Worm (Caenorhabditis elegans) whole organism, early embryonic: ENCODE results near the gene riok-3.

ENCODE experiments used
- B0310.2 ChIP-seq: sonication (generic microtip); optimal IDR thresholded peaks from 2 replicates; lab custom pipeline; 2016; ENCODE audit warnings: mild to moderate bottlenecking, missing genetic modification characterization, missing compliant biosample characterization
- F13C5.2 ChIP-seq: sonication (generic microtip); optimal IDR thresholded peaks from 2 replicates; lab custom pipeline; 2017; ENCODE audit warnings: mild to moderate bottlenecking, missing genetic modification characterization, inconsistent platforms, missing compliant biosample characterization
- aly-1 ChIP-seq: sonication (generic microtip); optimal IDR thresholded peaks from 2 replicates; lab custom pipeline; 2016; ENCODE audit warnings: missing genetic modification characterization, missing compliant biosample characterization
- ama-1 ChIP-seq: fragments of 150-350 bp; optimal IDR thresholded peaks from 2 replicates; lab custom pipeline; 2014
- ceh-13 ChIP-seq: fragments of 200-800 bp; sonication (Bioruptor generic); optimal IDR thresholded peaks from 2 replicates; lab custom pipeline; 2018; ENCODE audit warnings: mild to moderate bottlenecking, missing genetic modification characterization, missing compliant biosample characterization
- ceh-36 ChIP-seq: sonication (generic microtip); optimal IDR thresholded peaks from 2 replicates; lab custom pipeline; 2016; ENCODE audit warnings: missing genetic modification characterization, inconsistent platforms, missing compliant biosample characterization
- ets-7 ChIP-seq: sonication (generic microtip); optimal IDR thresholded peaks from 2 replicates; lab custom pipeline; 2016; ENCODE audit warnings: missing genotype, missing genetic modification characterization, missing compliant biosample characterization
- flt-1 ChIP-seq: fragments of 200-800 bp; sonication (Bioruptor generic); IDR thresholded peaks from 2 replicates; pipeline ENCODE4 v1.3.6; 2022; ENCODE audit warnings: missing genetic modification characterization, missing compliant biosample characterization
- hmbx-1 ChIP-seq: sonication (generic microtip); optimal IDR thresholded peaks from 2 replicates; lab custom pipeline; 2016; ENCODE audit warnings: mild to moderate bottlenecking, missing genetic modification characterization, missing compliant biosample characterization
- hmg-4 ChIP-seq: fragments of 200-800 bp; sonication (Bioruptor generic); optimal IDR thresholded peaks from 2 replicates; lab custom pipeline; 2018; ENCODE audit warnings: mild to moderate bottlenecking, missing genetic modification characterization, missing compliant biosample characterization
- hnd-1 ChIP-seq: sonication (generic microtip); optimal IDR thresholded peaks from 2 replicates; lab custom pipeline; 2016; ENCODE audit warnings: missing genetic modification characterization, missing compliant biosample characterization
- pes-1 ChIP-seq: fragments of 200-800 bp; sonication (Bioruptor generic); IDR thresholded peaks from 2 replicates; pipeline ENCODE4 v1.3.6; 2022; ENCODE audit warnings: missing genetic modification reagents, missing genetic modification characterization, missing compliant biosample characterization
- scrt-1 ChIP-seq: fragments of 200-800 bp; sonication (Bioruptor generic); IDR thresholded peaks from 2 replicates; pipeline ENCODE4 v1.3.6; 2022; ENCODE audit warnings: missing genetic modification characterization, missing compliant biosample characterization
- sea-1 ChIP-seq: fragments of 200-800 bp; sonication (Bioruptor generic); conservative IDR thresholded peaks from 2 replicates; pipeline ENCODE4 v1.3.6; 2022; ENCODE audit warnings: missing genetic modification characterization, missing compliant biosample characterization
- tbx-11 ChIP-seq: fragments of 200-800 bp; sonication (Bioruptor generic); IDR thresholded peaks from 2 replicates; pipeline ENCODE4 v1.3.6; 2022; ENCODE audit warnings: missing genetic modification characterization, missing compliant biosample characterization
- tbx-37 ChIP-seq: fragments of 200-800 bp; sonication (Bioruptor generic); conservative IDR thresholded peaks from 2 replicates; pipeline ENCODE4 v1.3.6; 2022; ENCODE audit warnings: missing genetic modification reagents, missing genetic modification characterization, missing compliant biosample characterization
- tra-4 ChIP-seq: sonication (generic microtip); optimal IDR thresholded peaks from 2 replicates; lab custom pipeline; 2017; ENCODE audit warnings: missing genetic modification characterization, missing compliant biosample characterization

The riok-3 gene

DNA sequence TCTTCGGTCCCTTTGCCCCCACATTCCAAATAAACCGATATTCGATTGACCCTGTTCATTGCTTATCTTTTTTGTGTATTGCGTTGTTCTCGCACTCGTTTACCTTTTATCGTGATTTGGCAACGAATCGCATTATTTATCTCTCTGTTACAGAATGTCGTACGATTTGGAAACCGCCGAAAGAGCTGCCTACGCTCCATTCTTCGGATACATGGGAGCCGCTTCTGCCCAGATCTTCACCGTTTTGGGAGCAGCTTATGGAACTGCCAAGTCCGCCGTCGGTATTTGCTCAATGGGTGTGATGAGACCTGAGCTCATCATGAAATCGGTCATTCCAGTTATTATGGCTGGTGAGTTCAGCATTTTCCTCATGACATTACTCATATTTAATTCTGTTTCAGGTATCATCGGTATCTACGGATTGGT, 22.8 kb downstream of the riok-3 start, which contains the start of gene vha-2:
Gene vha-2, plus strand, starts transcription at position 154 of the 426 bp plus-strand sequence.
- TF ChIP-seq ama-1 (lab: Kevin White, UChicago) (peak; percentile 27), tra-4 (tag; lab: Kevin White, UChicago) (no peak)

DNA sequence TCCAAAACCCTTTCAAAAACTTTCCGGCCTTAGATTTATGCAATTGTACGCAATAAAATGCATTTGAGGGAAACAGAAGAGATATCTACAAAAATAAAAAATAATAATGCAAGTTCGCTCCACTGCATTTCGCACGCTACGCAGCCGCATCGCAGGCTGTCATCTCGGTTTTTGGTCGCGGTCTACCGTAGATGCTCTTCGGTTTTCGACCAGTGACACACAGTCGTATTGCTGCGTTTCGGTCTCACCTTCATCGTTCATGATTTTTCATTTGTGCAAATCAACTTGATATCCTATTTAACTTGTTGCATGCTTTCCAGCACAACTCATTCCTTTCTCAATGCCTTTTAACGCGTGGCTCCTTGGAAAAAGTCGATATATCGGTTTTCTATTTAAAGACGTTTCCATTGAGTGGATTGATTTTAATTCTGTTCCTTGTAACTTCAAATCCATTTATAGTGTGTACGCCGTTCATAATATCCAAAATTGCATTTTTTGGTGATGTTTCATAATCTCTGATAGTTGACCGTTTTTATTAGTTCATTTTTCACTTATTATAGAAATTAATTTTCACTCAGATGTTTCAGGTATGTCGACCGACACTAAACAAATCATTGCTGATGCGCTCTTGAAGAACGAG, 24.0 kb downstream of the riok-3 start, which contains the start of gene vha-1:
Gene vha-1, plus strand, starts transcription at position 590 of the 640 bp plus-strand sequence.
- no peak for TF ChIP-seq tbx-11 (GFP tag; lab: Robert Waterston, UW)
- no peak for TF ChIP-seq ets-7 (tag; lab: Kevin White, UChicago)
- TF ChIP-seq sea-1 (GFP tag; lab: Robert Waterston, UW) = 0 out of 2 replicates have a peak, but pooled peaks have one; percentile 58
- TF ChIP-seq F13C5.2 = peak; percentile 54
- no peak for TF ChIP-seq ceh-36
- 0 out of 2 replicates have a peak, but pooled peaks have one; percentile 31 for TF ChIP-seq pes-1

ce11 chrIII:9780254-9780653, 24.6 kb downstream of the riok-3 start, which contains the start of gene sqv-3:
sqv-3 (minus strand) TSS chrIII:9780354.
- TF ChIP-seq flt-1 (GFP tag; lab: Robert Waterston, UW) = no peak

- TF ChIP-seq F13C5.2 = no peak
- no peak for TF ChIP-seq tbx-37
- no peak for TF ChIP-seq scrt-1 (GFP tag; lab: Robert Waterston, UW)
- TF ChIP-seq hnd-1 = no peak
- TF ChIP-seq tbx-11 (GFP tag; lab: Robert Waterston, UW) = no peak
- TF ChIP-seq ama-1 (lab: Kevin White, UChicago) = no peak
- TF ChIP-seq aly-1 = no peak
- TF ChIP-seq ceh-36 = no peak
- TF ChIP-seq hmg-4 = no peak
- TF ChIP-seq pes-1 = no peak
- no peak for TF ChIP-seq ets-7 (tag; lab: Kevin White, UChicago)
- TF ChIP-seq hmbx-1 (tag; lab: Kevin White, UChicago) = no peak
- no peak for TF ChIP-seq tra-4 (tag; lab: Kevin White, UChicago)
- no peak for TF ChIP-seq flt-1 (GFP tag; lab: Robert Waterston, UW)
- TF ChIP-seq sea-1 (GFP tag; lab: Robert Waterston, UW) = no peak
- TF ChIP-seq ceh-13 (GFP tag; lab: Kevin White, UChicago) = no peak
- no peak for TF ChIP-seq B0310.2 (tag; lab: Kevin White, UChicago)
These were observed 25.7 kb downstream of the riok-3 start for ce11 chrIII:9779080-9779479.

- TF ChIP-seq tra-4 (tag; lab: Kevin White, UChicago) (no peak), aly-1 (no peak), scrt-1 (GFP tag; lab: Robert Waterston, UW) (no peak), B0310.2 (tag; lab: Kevin White, UChicago) (no peak), hmg-4 (no peak), ceh-13 (GFP tag; lab: Kevin White, UChicago) (no peak), hmbx-1 (tag; lab: Kevin White, UChicago) (no peak), tbx-11 (GFP tag; lab: Robert Waterston, UW) (no peak), ets-7 (tag; lab: Kevin White, UChicago) (no peak), tbx-37 (no peak), pes-1 (no peak), ama-1 (lab: Kevin White, UChicago) (no peak), flt-1 (GFP tag; lab: Robert Waterston, UW) (no peak), sea-1 (GFP tag; lab: Robert Waterston, UW) (no peak), ceh-36 (no peak), F13C5.2 (no peak), hnd-1 (no peak)
These were observed 28.5 kb downstream of the riok-3 start, which contains the start of gene usp-46 for ce11 chrIII:9776323-9776722. usp-46 (plus strand) TSS chrIII:9776623.

- no peak for TF ChIP-seq hmg-4
These were observed 28.9 kb downstream of the riok-3 start for ce11 chrIII:9775916-9776315.

- TF ChIP-seq pes-1 (no peak), tra-4 (tag; lab: Kevin White, UChicago) (no peak), hnd-1 (no peak), ets-7 (tag; lab: Kevin White, UChicago) (no peak), sea-1 (GFP tag; lab: Robert Waterston, UW) (no peak), aly-1 (no peak)
These were observed 32.4 kb downstream of the riok-3 start for ce11 chrIII:9772394-9772793.

- TF ChIP-seq ama-1 (lab: Kevin White, UChicago) = peak; percentile 68
- no peak for TF ChIP-seq hmbx-1 (tag; lab: Kevin White, UChicago)
- TF ChIP-seq ets-7 (tag; lab: Kevin White, UChicago) = no peak
- TF ChIP-seq ceh-13 (GFP tag; lab: Kevin White, UChicago) = no peak
These were observed 34.2 kb downstream of the riok-3 start for ce11 chrIII:9770590-9770989.

DNA sequence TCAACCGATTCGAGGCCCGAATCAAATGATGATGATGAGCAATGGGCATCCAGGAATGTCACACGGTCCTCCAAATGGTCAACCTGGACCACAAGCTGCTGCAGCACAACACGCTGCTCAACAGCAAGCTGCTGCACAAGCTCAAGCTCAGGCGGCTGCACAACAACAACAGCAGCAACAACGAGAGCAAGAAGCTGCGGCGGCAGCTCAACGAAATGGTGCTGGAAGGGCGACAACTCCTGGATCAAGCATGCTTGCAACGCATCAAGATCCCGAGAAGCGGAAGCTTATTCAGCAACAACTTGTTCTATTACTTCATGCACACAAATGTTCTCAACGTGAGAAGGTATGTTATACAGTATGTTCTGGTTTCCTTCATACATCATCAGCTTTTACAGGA, 36.8 kb downstream of the riok-3 start:
- no peak for TF ChIP-seq F13C5.2
- TF ChIP-seq tra-4 (tag; lab: Kevin White, UChicago) = no peak
- no peak for TF ChIP-seq aly-1
- no peak for TF ChIP-seq tbx-37
- TF ChIP-seq tbx-11 (GFP tag; lab: Robert Waterston, UW) = no peak
- no peak for TF ChIP-seq B0310.2 (tag; lab: Kevin White, UChicago)
- TF ChIP-seq sea-1 (GFP tag; lab: Robert Waterston, UW) = no peak
